Fruit fly (Drosophila melanogaster): ENCODE results near the gene Csk.

The Csk gene

DNA sequence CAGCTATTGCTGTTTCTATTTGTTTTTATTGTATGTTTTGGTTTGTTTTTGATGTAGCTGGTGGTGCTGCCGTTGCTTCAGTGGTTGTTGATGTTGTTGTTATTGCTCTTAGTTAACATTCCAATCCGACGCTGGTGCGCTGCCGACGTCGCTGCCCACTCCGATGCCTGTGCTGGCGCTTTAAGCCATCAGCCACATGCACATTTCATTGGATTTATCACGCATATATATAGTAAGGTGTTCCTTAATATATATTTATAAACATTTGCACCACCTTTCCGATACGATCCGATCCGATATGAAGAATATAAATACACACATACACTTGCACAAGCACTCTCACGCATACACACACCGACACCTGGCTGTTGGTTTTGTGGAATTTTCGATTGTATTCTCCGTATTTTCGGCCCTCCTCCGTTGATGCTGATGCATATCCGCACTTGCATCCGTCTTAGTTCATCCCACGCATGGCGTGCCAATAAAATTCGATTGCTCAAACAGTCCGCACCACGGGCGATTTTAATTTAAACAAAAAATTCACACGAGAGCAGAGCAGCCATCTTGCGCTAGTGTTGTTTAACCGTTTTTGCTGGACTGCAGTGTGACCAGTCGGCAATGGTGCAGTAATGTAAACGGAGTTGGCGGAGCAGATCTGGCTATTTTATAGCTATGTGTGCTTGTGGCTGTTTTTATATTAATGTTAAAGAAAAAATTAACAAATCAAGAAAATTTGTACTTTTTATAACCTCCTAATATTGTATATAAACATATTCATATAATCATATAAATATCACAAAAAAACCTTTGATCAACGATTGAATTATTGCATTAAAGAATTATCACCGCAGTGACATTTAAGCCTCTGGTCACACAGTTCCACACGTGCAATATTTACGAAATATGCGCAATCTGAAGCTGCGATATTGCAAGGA, at the start of gene Csk, which contains the start of gene Elp1:
Gene Csk (minus strand): TSS at position 602 of the 935 bp plus-strand sequence.
Gene Elp1 (plus strand): TSS at position 867 of the 935 bp plus-strand sequence.
- TF ChIP-seq ey (GFP tag; optimal IDR thresholded peaks at IDR 0.05), result peak; percentile 29
- peak; percentile 13 for TF ChIP-seq N (GFP tag; optimal IDR thresholded peaks at IDR 0.05)
- TF ChIP-seq OdsH (GFP tag; optimal IDR thresholded peaks at IDR 0.05), result peak; percentile 16
- TF ChIP-seq sv (GFP tag; optimal IDR thresholded peaks at IDR 0.05), result peak; percentile 51
- peak in 1 of 2 experiments; percentile 72 for TF ChIP-seq foxo (GFP tag; optimal IDR thresholded peaks at IDR 0.05)
- TF ChIP-seq Sp1 (GFP tag; optimal IDR thresholded peaks at IDR 0.05), result peak; percentile 71
- no peak for TF ChIP-seq Jra (GFP tag; optimal IDR thresholded peaks at IDR 0.05)
- peak; percentile 39 for TF ChIP-seq dmrt93B (GFP tag; optimal IDR thresholded peaks at IDR 0.05)
- peak; percentile 8 for TF ChIP-seq dsf (GFP tag; optimal IDR thresholded peaks at IDR 0.05; ENCODE audit: borderline replicate concordance)
- TF ChIP-seq jim (GFP tag; optimal IDR thresholded peaks at IDR 0.05), result no peak
- no peak for TF ChIP-seq Mio (GFP tag; optimal IDR thresholded peaks at IDR 0.05)
- TF ChIP-seq Vsx2 (GFP tag; optimal IDR thresholded peaks at IDR 0.05; ENCODE audit: partially characterized antibody), result no peak
- TF ChIP-seq Hr83 (GFP tag; optimal IDR thresholded peaks at IDR 0.05; ENCODE audit: poor library complexity, severe bottlenecking), result peak; percentile 27
- peak; percentile 79 for TF ChIP-seq woc (GFP tag; optimal IDR thresholded peaks at IDR 0.05)
- TF ChIP-seq sage (GFP tag; optimal IDR thresholded peaks at IDR 0.05), result no peak
- TF ChIP-seq rgr (GFP tag; optimal IDR thresholded peaks at IDR 0.05), result peak; percentile 69
- TF ChIP-seq fru (GFP tag; optimal IDR thresholded peaks at IDR 0.05), result peak; percentile 62
- TF ChIP-seq psq (GFP tag; optimal IDR thresholded peaks at IDR 0.05), result peak; percentile 7
- TF ChIP-seq Dfd (GFP tag; optimal IDR thresholded peaks at IDR 0.05), result no peak
- peak; percentile 41 for TF ChIP-seq CG9705 (GFP tag; optimal IDR thresholded peaks at IDR 0.05)
- TF ChIP-seq h (GFP tag; optimal IDR thresholded peaks at IDR 0.05), result peak; percentile 63
- no peak for TF ChIP-seq Abd-B (GFP tag; optimal IDR thresholded peaks at IDR 0.05)
- TF ChIP-seq brk (GFP tag; optimal IDR thresholded peaks at IDR 0.05), result no peak
- TF ChIP-seq Hnf4 (GFP tag; optimal IDR thresholded peaks at IDR 0.05), result peak; percentile 52
- TF ChIP-seq CrebA (GFP tag; optimal IDR thresholded peaks at IDR 0.05; ENCODE audit: borderline replicate concordance), result no peak
- peak; percentile 72 for TF ChIP-seq HLH106 (tag; optimal IDR thresholded peaks at IDR 0.05)
- no peak for TF ChIP-seq tai (GFP tag; optimal IDR thresholded peaks at IDR 0.05)
- no peak for TF ChIP-seq GATAd (GFP tag; optimal IDR thresholded peaks at IDR 0.05)
- peak; percentile 91 for TF ChIP-seq Myc (optimal IDR thresholded peaks at IDR 0.05)
- no peak for TF ChIP-seq Rel (GFP tag; optimal IDR thresholded peaks at IDR 0.05)
- peak; percentile 96 for TF ChIP-seq Rel (tag; optimal IDR thresholded peaks at IDR 0.05)
- TF ChIP-seq br (GFP tag; optimal IDR thresholded peaks at IDR 0.05), result peak; percentile 58

DNA sequence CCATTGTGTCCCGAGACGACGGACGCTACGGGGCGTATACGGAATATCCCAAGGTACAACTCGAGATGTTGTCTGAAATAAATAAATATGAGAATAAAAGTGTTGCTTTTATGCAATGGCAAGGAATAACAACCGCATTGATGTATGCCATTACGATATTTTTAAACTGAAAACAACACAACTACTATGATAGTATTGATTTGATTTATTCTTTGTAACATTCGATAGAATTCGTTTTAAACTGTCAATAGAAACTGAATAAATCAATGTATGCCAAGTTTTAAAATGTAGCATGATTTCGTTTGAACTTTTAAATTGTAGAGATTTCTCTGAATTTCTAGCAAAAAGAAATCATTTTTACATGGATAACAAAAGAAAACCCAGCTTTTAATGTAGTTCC, 45.7 kb upstream of the Csk start, which contains the start of gene CG14717:
Gene CG14717 (plus strand): TSS at position 301 of the 400 bp plus-strand sequence.
- no peak for TF ChIP-seq br (GFP tag; optimal IDR thresholded peaks at IDR 0.05)
- TF ChIP-seq OdsH (GFP tag; optimal IDR thresholded peaks at IDR 0.05), result no peak

DNA sequence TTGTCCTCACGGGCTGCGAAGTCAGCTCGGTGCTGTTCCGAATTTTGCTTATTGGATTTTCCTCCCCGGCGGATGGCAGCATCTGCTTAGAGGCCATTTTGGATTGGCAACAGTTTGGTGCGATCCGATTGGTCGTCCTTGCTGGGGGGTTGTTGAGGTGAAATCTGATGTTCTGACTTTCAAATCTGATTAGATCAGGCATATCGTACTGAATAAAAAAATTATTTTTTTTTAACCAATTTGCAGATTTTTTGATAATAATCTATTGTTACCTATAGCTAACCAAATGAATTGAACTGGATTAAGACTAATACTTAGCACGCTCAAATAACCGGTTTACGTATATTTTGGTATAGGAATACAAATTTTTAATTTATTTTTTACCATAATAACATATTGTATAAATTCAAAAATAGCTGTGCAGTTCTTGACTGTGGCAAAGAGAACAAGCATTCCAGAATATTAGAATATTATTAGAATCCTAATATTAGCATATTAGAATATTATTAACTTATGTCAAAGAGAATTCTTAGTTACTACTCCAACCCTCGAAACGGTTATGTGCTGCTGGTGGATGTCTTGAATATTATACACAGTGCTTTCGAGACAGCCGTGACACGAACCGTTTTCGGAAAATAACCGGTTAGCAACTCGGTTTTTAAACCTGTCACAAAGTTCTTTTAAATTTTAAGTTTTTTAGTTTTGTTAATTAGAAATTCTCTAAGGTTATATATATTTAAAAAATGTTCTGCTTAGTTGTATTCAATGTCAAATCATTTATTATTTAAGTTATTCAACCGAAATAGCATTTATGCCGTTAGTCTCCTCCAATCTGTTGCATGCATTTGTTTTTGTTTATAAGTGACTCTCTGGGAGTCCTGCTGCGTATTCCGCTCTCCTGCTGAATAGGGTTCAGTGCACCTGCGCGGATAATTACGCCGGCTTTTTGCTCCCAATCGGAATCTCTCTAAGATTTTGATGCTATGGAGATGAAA, 44.1 kb upstream of the Csk start, which contains the start of gene Fer3:
Gene Fer3 (minus strand): TSS at position 1 of the 995 bp plus-strand sequence.
- TF ChIP-seq brk (GFP tag; optimal IDR thresholded peaks at IDR 0.05), result no peak
- no peak for TF ChIP-seq CG9705 (GFP tag; optimal IDR thresholded peaks at IDR 0.05)
- peak; percentile 44 for TF ChIP-seq Myc (optimal IDR thresholded peaks at IDR 0.05)
